Fruit fly (Drosophila melanogaster): ENCODE results near the gene CG10646.
A peak's percentile ranks its signal among the peaks of the same experiment; 100 is the strongest.

CG10646 gene

dm6 chr3L:12468016-12468415 is 35.7 kb downstream of the CG10646 start, which contains the start of gene eyg (continued):
- TF ChIP-seq so (GFP tag; IDR thresholded peaks at IDR 0.05): peak; percentile 25; the same call in 1 of the 3 replicates
- TF ChIP-seq gro (GFP tag; optimal IDR thresholded peaks at IDR 0.05): peak; percentile 54
- TF ChIP-seq CG13624 (GFP tag; optimal IDR thresholded peaks at IDR 0.05): peak; percentile 4
- TF ChIP-seq schlank (tag; optimal IDR thresholded peaks at IDR 0.05): peak; percentile 21
- TF ChIP-seq ab (GFP tag; optimal IDR thresholded peaks at IDR 0.05): peak; percentile 57
- peak; percentile 36 for TF ChIP-seq CG10543 (GFP tag; optimal IDR thresholded peaks at IDR 0.05)
- TF ChIP-seq CG1832 (GFP tag; optimal IDR thresholded peaks at IDR 0.05): peak; percentile 99
- TF ChIP-seq CG7745 (tag; optimal IDR thresholded peaks at IDR 0.05): peak; percentile 6
- peak; percentile 47; the same call in 1 of the 2 replicates for TF ChIP-seq inv (GFP tag; IDR thresholded peaks at IDR 0.05; ENCODE audit: partially characterized antibody)
- no peak for TF ChIP-seq CG12299 (tag; optimal IDR thresholded peaks at IDR 0.05)
- peak; percentile 12; the same call in 1 of the 2 replicates for TF ChIP-seq ranshi (GFP tag; IDR thresholded peaks at IDR 0.05)
- TF ChIP-seq CG8281 (tag; optimal IDR thresholded peaks at IDR 0.05): peak; percentile 14
- TF ChIP-seq ERR (GFP tag; optimal IDR thresholded peaks at IDR 0.05): peak; percentile 14
- peak; percentile 48 for TF ChIP-seq CG2202 (tag; optimal IDR thresholded peaks at IDR 0.05)
- TF ChIP-seq Bdp1 (GFP tag; optimal IDR thresholded peaks at IDR 0.05): no peak
- no peak for TF ChIP-seq croc (GFP tag; conservative IDR thresholded peaks at IDR 0.05)
- peak; percentile 28 for TF ChIP-seq Camta (GFP tag; optimal IDR thresholded peaks at IDR 0.05)
- peak; percentile 18 for TF ChIP-seq jing (GFP tag; optimal IDR thresholded peaks at IDR 0.05)
- peak; percentile 8 for TF ChIP-seq fu2 (GFP tag; optimal IDR thresholded peaks at IDR 0.05)
- TF ChIP-seq CG4404 (GFP tag; IDR thresholded peaks at IDR 0.05): no peak
- peak; percentile 66 for TF ChIP-seq pros (GFP tag; optimal IDR thresholded peaks at IDR 0.05)
- no peak for TF ChIP-seq klu (GFP tag; IDR thresholded peaks at IDR 0.05)
- TF ChIP-seq CG1233 (GFP tag; optimal IDR thresholded peaks at IDR 0.05): no peak
- peak; percentile 63; the same call in 2 of the 3 replicates for TF ChIP-seq Dbx (GFP tag; IDR thresholded peaks at IDR 0.05)
- peak; percentile 41 for TF ChIP-seq PHDP (tag; optimal IDR thresholded peaks at IDR 0.05)
- TF ChIP-seq CG12236 (GFP tag; optimal IDR thresholded peaks at IDR 0.05): peak; percentile 30
- peak; percentile 10 for TF ChIP-seq CG2120 (GFP tag; optimal IDR thresholded peaks at IDR 0.05)
- no peak for TF ChIP-seq insv (GFP tag; optimal IDR thresholded peaks at IDR 0.05)
- TF ChIP-seq Dad (GFP tag; optimal IDR thresholded peaks at IDR 0.05): peak; percentile 35
- TF ChIP-seq CG3163 (GFP tag; optimal IDR thresholded peaks at IDR 0.05): peak; percentile 62
- TF ChIP-seq CG13287 (GFP tag; IDR thresholded peaks at IDR 0.05; ENCODE audit: partially characterized antibody): peak; percentile 46
- TF ChIP-seq CG10267 (tag; optimal IDR thresholded peaks at IDR 0.05): no peak
- peak in 1 of 2 experiments; percentile 33 for TF ChIP-seq chif (GFP tag; optimal IDR thresholded peaks at IDR 0.05)
- TF ChIP-seq CG13424 (tag; optimal IDR thresholded peaks at IDR 0.05): peak; percentile 31
- TF ChIP-seq CG30431 (GFP tag; optimal IDR thresholded peaks at IDR 0.05): no peak
- TF ChIP-seq her (GFP tag; optimal IDR thresholded peaks at IDR 0.05): peak; percentile 70
- peak; percentile 24 for TF ChIP-seq CG12942 (GFP tag; optimal IDR thresholded peaks at IDR 0.05)
- peak; percentile 31 for TF ChIP-seq NC2α (GFP tag; optimal IDR thresholded peaks at IDR 0.05)
- peak; percentile 69 for TF ChIP-seq B-H2 (GFP tag; optimal IDR thresholded peaks at IDR 0.05)
- peak; percentile 41 for TF ChIP-seq gcm (GFP tag; optimal IDR thresholded peaks at IDR 0.05)
- 0 out of 2 replicates have a peak, but pooled peaks have one; percentile 12 for TF ChIP-seq CG1024 (GFP tag; IDR thresholded peaks at IDR 0.05)
- no peak for TF ChIP-seq ac (GFP tag; optimal IDR thresholded peaks at IDR 0.05)
- TF ChIP-seq tll (GFP tag; optimal IDR thresholded peaks at IDR 0.05): peak in 1 of 2 experiments; percentile 36
- TF ChIP-seq org-1 (GFP tag; optimal IDR thresholded peaks at IDR 0.05): peak; percentile 24
- TF ChIP-seq HmgZ (tag; optimal IDR thresholded peaks at IDR 0.05): peak; percentile 81
- TF ChIP-seq CG3065 (GFP tag; optimal IDR thresholded peaks at IDR 0.05): peak; percentile 4
- peak; percentile 100 for TF ChIP-seq CG17385 (GFP tag; optimal IDR thresholded peaks at IDR 0.05)
- 0 out of 4 replicates have a peak, but pooled peaks have one; percentile 28 for TF ChIP-seq Dll (GFP tag; IDR thresholded peaks at IDR 0.05; ENCODE audit: partially characterized antibody)
- TF ChIP-seq Nf-YC (tag; optimal IDR thresholded peaks at IDR 0.05): peak; percentile 100
- peak; percentile 42 for TF ChIP-seq CG3847 (GFP tag; IDR thresholded peaks at IDR 0.05)
